Fruit fly (Drosophila melanogaster) whole organism, wandering third instar larva: ENCODE measurements around the gene lectin-21Ca.

Experiments
- Abd-B ChIP-seq: fragments of >200 bp; optimal IDR thresholded peaks from 2 replicates; lab custom pipeline; 2017; ENCODE audit warnings: missing biosample characterization, missing genetic modification characterization
- CG32264 ChIP-seq: fragments of 200-800 bp; sonication (Bioruptor generic); optimal IDR thresholded peaks from 2 replicates; lab custom pipeline; 2016; ENCODE audit warnings: missing biosample characterization, missing genetic modification characterization
- CG9705 ChIP-seq: fragments of 200-800 bp; sonication (Bioruptor generic); optimal IDR thresholded peaks from 2 replicates; lab custom pipeline; 2018; ENCODE audit warnings: missing biosample characterization, mild to moderate bottlenecking, missing genetic modification characterization
- CrebA ChIP-seq: fragments of 200-800 bp; sonication (Bioruptor generic); optimal IDR thresholded peaks from 2 replicates; lab custom pipeline; 2016; ENCODE audit warnings: missing biosample characterization, mild to moderate bottlenecking, missing genetic modification characterization, borderline replicate concordance
- Dfd ChIP-seq: fragments of >200 bp; optimal IDR thresholded peaks from 2 replicates; lab custom pipeline; 2017; ENCODE audit warnings: missing biosample characterization, missing genetic modification characterization
- Dif ChIP-seq: fragments of 200-275, 200-300 bp; sonication (Bioruptor generic); optimal IDR thresholded peaks from 2 replicates; lab custom pipeline; 2018; ENCODE audit warnings: missing biosample characterization, missing genetic modification characterization; ENCODE audit not compliant: partially characterized antibody
- GATAd ChIP-seq: sonication (Bioruptor generic); optimal IDR thresholded peaks from 2 replicates; lab custom pipeline; 2016; ENCODE audit warnings: missing biosample characterization, missing genetic modification characterization
- HLH106 ChIP-seq: fragments of 200-800 bp; optimal IDR thresholded peaks from 3 replicates; lab custom pipeline; 2019; ENCODE audit warnings: missing biosample characterization, mild to moderate bottlenecking, missing genetic modification characterization, moderate library complexity
- Hnf4 ChIP-seq: fragments of 200-800 bp; sonication (Bioruptor generic); optimal IDR thresholded peaks from 2 replicates; lab custom pipeline; 2016; ENCODE audit warnings: missing biosample characterization, mild to moderate bottlenecking, missing genetic modification characterization
- Hr78 ChIP-seq: fragments of >200 bp; optimal IDR thresholded peaks from 2 replicates; lab custom pipeline; 2017; ENCODE audit warnings: missing biosample characterization, missing genetic modification characterization
- Hr83 ChIP-seq: fragments of 200-300 bp; sonication (Bioruptor generic); optimal IDR thresholded peaks from 2 replicates; lab custom pipeline; 2016; ENCODE audit warnings: missing biosample characterization, mild to moderate bottlenecking, missing genetic modification characterization, moderate library complexity; ENCODE audit not compliant: poor library complexity, severe bottlenecking
- Jra ChIP-seq: sonication (Bioruptor generic); optimal IDR thresholded peaks from 2 replicates; lab custom pipeline; 2016; ENCODE audit warnings: missing biosample characterization, missing genetic modification characterization
- Mio ChIP-seq: sonication (Bioruptor generic); optimal IDR thresholded peaks from 2 replicates; lab custom pipeline; 2016; ENCODE audit warnings: missing biosample characterization, missing genetic modification characterization
- Myc ChIP-seq: fragments of >200 bp; optimal IDR thresholded peaks from 2 replicates; lab custom pipeline; 2017
- N ChIP-seq: fragments of >200 bp; optimal IDR thresholded peaks from 2 replicates; lab custom pipeline; 2018; ENCODE audit warnings: missing biosample characterization, missing external identifiers, missing genetic modification characterization
- OdsH ChIP-seq: fragments of 200-800 bp; sonication (Bioruptor generic); optimal IDR thresholded peaks from 2 replicates; lab custom pipeline; 2016; ENCODE audit warnings: missing biosample characterization, mild to moderate bottlenecking, missing genetic modification characterization
- Rel ChIP-seq, 2 experiments: fragments of 200-800 bp; sonication (Bioruptor generic) in 1 of 2; optimal IDR thresholded peaks; 2 replicates in 1 of 2; 3 replicates in 1 of 2; lab custom pipeline; 2016 to 2019; ENCODE audit warnings: mild to moderate bottlenecking in 2 of 2, missing biosample characterization in 2 of 2, missing genetic modification characterization in 2 of 2, moderate library complexity in 1 of 2
- Sp1 ChIP-seq: fragments of 200-800 bp; sonication (Bioruptor generic); optimal IDR thresholded peaks from 3 replicates; lab custom pipeline; 2019; ENCODE audit warnings: missing biosample characterization, mild to moderate bottlenecking, missing genetic modification characterization, moderate library complexity
- Vsx2 ChIP-seq: fragments of 200-300, 225-300 bp; sonication (Bioruptor generic); optimal IDR thresholded peaks from 2 replicates; lab custom pipeline; 2018; ENCODE audit warnings: missing biosample characterization, missing genetic modification characterization; ENCODE audit not compliant: partially characterized antibody
- br ChIP-seq: fragments of 200-800 bp; sonication (Bioruptor generic); optimal IDR thresholded peaks from 2 replicates; lab custom pipeline; 2016; ENCODE audit warnings: missing biosample characterization, missing genetic modification characterization
- brk ChIP-seq: fragments of 200-800 bp; sonication (Bioruptor generic); optimal IDR thresholded peaks from 2 replicates; lab custom pipeline; 2016; ENCODE audit warnings: missing biosample characterization, mild to moderate bottlenecking, missing genetic modification characterization
- dl ChIP-seq, 2 experiments: fragments of 175-275, 200-275 bp in 1 of 2; fragments of 200-275 bp in 1 of 2; sonication (Bioruptor generic); optimal IDR thresholded peaks; lab custom pipeline; 2018; ENCODE audit warnings: mild to moderate bottlenecking in 2 of 2, missing biosample characterization in 2 of 2, missing genetic modification characterization in 2 of 2, moderate library complexity in 2 of 2; ENCODE audit not compliant: partially characterized antibody in 2 of 2, insufficient read depth in 1 of 2
- dmrt93B ChIP-seq: fragments of 200-800 bp; sonication (Bioruptor generic); optimal IDR thresholded peaks from 2 replicates; lab custom pipeline; 2018; ENCODE audit warnings: missing biosample characterization, mild to moderate bottlenecking, missing genetic modification characterization
- dsf ChIP-seq: sonication (Bioruptor generic); optimal IDR thresholded peaks from 2 replicates; lab custom pipeline; 2016; ENCODE audit warnings: missing biosample characterization, missing genetic modification characterization, borderline replicate concordance
- ey ChIP-seq: fragments of 200-800 bp; sonication (Bioruptor generic); optimal IDR thresholded peaks from 2 replicates; lab custom pipeline; 2016; ENCODE audit warnings: missing biosample characterization, missing genetic modification characterization
- foxo ChIP-seq, 2 experiments: fragments of 200-800 bp; sonication (Bioruptor generic); optimal IDR thresholded peaks; 2 replicates in 1 of 2; 3 replicates in 1 of 2; lab custom pipeline; 2016 to 2017; ENCODE audit warnings: missing biosample characterization in 2 of 2, missing genetic modification characterization in 2 of 2
- fru ChIP-seq: fragments of 200-800 bp; sonication (Bioruptor generic); optimal IDR thresholded peaks from 3 replicates; lab custom pipeline; 2016; ENCODE audit warnings: missing biosample characterization, mild to moderate bottlenecking, missing genetic modification characterization
- h ChIP-seq: fragments of 200-800 bp; sonication (Bioruptor generic); optimal IDR thresholded peaks from 3 replicates; lab custom pipeline; 2016; ENCODE audit warnings: missing biosample characterization, mild to moderate bottlenecking, missing genetic modification characterization
- jim ChIP-seq: fragments of 175-275, 200-325 bp; sonication (Bioruptor generic); optimal IDR thresholded peaks from 2 replicates; lab custom pipeline; 2016; ENCODE audit warnings: missing biosample characterization, mild to moderate bottlenecking, missing genetic modification characterization
- lola ChIP-seq: fragments of >200 bp; optimal IDR thresholded peaks from 2 replicates; lab custom pipeline; 2017; ENCODE audit warnings: missing biosample characterization, missing genetic modification characterization
- pan ChIP-seq: fragments of >200 bp; optimal IDR thresholded peaks from 2 replicates; lab custom pipeline; 2017
- psq ChIP-seq: fragments of 200-800 bp; sonication (Bioruptor generic); optimal IDR thresholded peaks from 3 replicates; lab custom pipeline; 2017; ENCODE audit warnings: missing biosample characterization, mild to moderate bottlenecking, missing genetic modification characterization, moderate library complexity
- rgr ChIP-seq: fragments of 200-800 bp; sonication (Bioruptor generic); optimal IDR thresholded peaks from 3 replicates; lab custom pipeline; 2016; ENCODE audit warnings: missing biosample characterization, mild to moderate bottlenecking, missing genetic modification characterization
- sage ChIP-seq: fragments of 200-800 bp; sonication (Bioruptor generic); optimal IDR thresholded peaks from 2 replicates; lab custom pipeline; 2016; ENCODE audit warnings: missing biosample characterization, mild to moderate bottlenecking, missing genetic modification characterization
- sv ChIP-seq: fragments of 200-800 bp; sonication (Bioruptor generic); optimal IDR thresholded peaks from 3 replicates; lab custom pipeline; 2016; ENCODE audit warnings: missing biosample characterization, missing genetic modification characterization
- tai ChIP-seq: sonication (Bioruptor generic); optimal IDR thresholded peaks from 2 replicates; lab custom pipeline; 2016; ENCODE audit warnings: missing biosample characterization, missing genetic modification characterization
- usp ChIP-seq: fragments of >200 bp; optimal IDR thresholded peaks from 2 replicates; lab custom pipeline; 2017; ENCODE audit warnings: missing biosample characterization, missing genetic modification characterization
- woc ChIP-seq: sonication (Bioruptor generic); optimal IDR thresholded peaks from 2 replicates; lab custom pipeline; 2016; ENCODE audit warnings: missing biosample characterization, mild to moderate bottlenecking, missing genetic modification characterization

Gene lectin-21Ca

DNA sequence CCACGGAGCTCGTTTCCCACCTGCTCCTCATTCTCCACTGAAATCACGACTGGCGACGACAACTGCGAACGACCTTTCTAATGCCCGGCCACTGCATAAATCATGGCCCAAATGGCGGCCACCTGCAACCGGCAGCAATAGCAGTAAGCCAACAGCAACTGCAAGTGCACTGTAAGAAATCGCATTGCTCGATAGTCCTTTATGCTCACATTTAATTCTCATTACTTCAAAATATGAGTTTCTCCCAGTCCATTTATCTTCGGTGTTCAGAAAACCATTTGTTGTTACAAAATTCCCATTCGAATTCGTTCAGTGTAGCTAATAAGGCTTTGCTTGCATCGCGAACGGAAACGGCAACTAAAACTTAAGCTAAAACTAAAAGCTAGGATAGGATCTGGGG lies 20.4 kb upstream of the lectin-21Ca start:
- TF ChIP-seq sv (GFP tag; lab: Kevin White, UChicago): no peak
- no peak for TF ChIP-seq Hr78 (GFP tag; lab: Kevin White, UChicago)
- TF ChIP-seq HLH106: no peak
- TF ChIP-seq rgr (GFP tag; lab: Kevin White, UChicago): no peak
- no peak for TF ChIP-seq N (GFP tag; lab: Kevin White, UChicago)
- no peak for TF ChIP-seq CrebA (GFP tag; lab: Kevin White, UChicago)
- TF ChIP-seq fru (GFP tag; lab: Kevin White, UChicago): no peak
- TF ChIP-seq woc (GFP tag; lab: Kevin White, UChicago): no peak
- no peak for TF ChIP-seq Dfd (GFP tag; lab: Kevin White, UChicago)
- no peak for TF ChIP-seq dmrt93B (GFP tag; lab: Kevin White, UChicago)
- TF ChIP-seq lola (GFP tag; lab: Kevin White, UChicago): no peak
- no peak for TF ChIP-seq Dif (GFP tag; lab: Kevin White, UChicago)
- TF ChIP-seq Jra (GFP tag; lab: Kevin White, UChicago): no peak
- no peak for TF ChIP-seq psq (GFP tag; lab: Kevin White, UChicago)

DNA sequence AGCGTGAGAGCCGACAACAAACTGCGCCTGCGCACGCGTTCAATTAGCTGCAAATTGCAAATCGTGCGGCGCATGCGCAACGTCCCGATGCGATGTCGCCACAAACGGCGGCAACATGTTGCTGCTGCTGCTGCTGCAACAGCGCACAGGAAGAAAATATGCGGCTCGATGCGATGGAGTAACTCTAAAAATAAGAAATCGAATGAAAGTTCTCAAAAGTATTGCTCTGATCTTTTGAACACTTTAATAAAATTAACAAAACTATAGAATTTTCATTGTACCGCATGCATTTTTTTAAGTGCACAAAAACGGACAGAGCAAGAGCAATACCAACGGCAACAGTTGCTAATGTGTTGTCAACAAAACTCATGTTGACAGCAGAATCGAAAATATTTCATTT lies 18.3 kb upstream of the lectin-21Ca start:
- TF ChIP-seq N (GFP tag; lab: Kevin White, UChicago) (no peak), Hnf4 (GFP tag; lab: Kevin White, UChicago) (peak; percentile 69), Jra (GFP tag; lab: Kevin White, UChicago) (peak; percentile 39), h (peak; percentile 70), dmrt93B (GFP tag; lab: Kevin White, UChicago) (peak; percentile 64), CG32264 (GFP tag; lab: Kevin White, UChicago) (peak; percentile 28), lola (GFP tag; lab: Kevin White, UChicago) (no peak), HLH106 (peak; percentile 85), OdsH (GFP tag; lab: Kevin White, UChicago) (peak; percentile 79), rgr (GFP tag; lab: Kevin White, UChicago) (peak; percentile 70), Mio (no peak), dsf (GFP tag; lab: Kevin White, UChicago) (no peak), Abd-B (no peak), sv (GFP tag; lab: Kevin White, UChicago) (no peak), jim (GFP tag; lab: Kevin White, UChicago) (no peak), GATAd (GFP tag; lab: Kevin White, UChicago) (no peak), Sp1 (GFP tag; lab: Kevin White, UChicago) (peak; percentile 79), Hr78 (GFP tag; lab: Kevin White, UChicago) (no peak), psq (GFP tag; lab: Kevin White, UChicago) (peak; percentile 55), Dif (GFP tag; lab: Kevin White, UChicago) (no peak), woc (GFP tag; lab: Kevin White, UChicago) (peak; percentile 37), sage (no peak), br (peak; percentile 74), pan (lab: Kevin White, UChicago) (no peak), CG9705 (peak; percentile 57), Dfd (GFP tag; lab: Kevin White, UChicago) (no peak), fru (GFP tag; lab: Kevin White, UChicago) (peak; percentile 63), Rel (GFP tag; optimal IDR thresholded peaks at IDR 0.05; lab: Kevin White, UChicago) (no peak), Rel (tag; optimal IDR thresholded peaks at IDR 0.05; lab: Kevin White, UChicago) (no peak), Myc (lab: Kevin White, UChicago) (no peak), ey (GFP tag; lab: Kevin White, UChicago) (peak; percentile 59), tai (GFP tag; lab: Kevin White, UChicago) (peak; percentile 65), CrebA (GFP tag; lab: Kevin White, UChicago) (no peak), foxo (GFP tag; optimal IDR thresholded peaks at IDR 0.05; lab: Kevin White, UChicago) (peak in 1 of 2 experiments; percentile 67), Hr83 (GFP tag; lab: Kevin White, UChicago) (no peak), brk (GFP tag; lab: Kevin White, UChicago) (peak; percentile 42), dl (GFP tag; optimal IDR thresholded peaks at IDR 0.05; lab: Kevin White, UChicago; ENCODE audit: insufficient read depth in 1 of 2, partially characterized antibody in 2 of 2) (no peak), usp (GFP tag; lab: Kevin White, UChicago) (no peak), Vsx2 (GFP tag; lab: Kevin White, UChicago) (no peak)
- TF ChIP-seq, all 38 proteins: peak for 18
